Worm (Caenorhabditis elegans): ENCODE data around the gene F45E1.5.

DNA sequence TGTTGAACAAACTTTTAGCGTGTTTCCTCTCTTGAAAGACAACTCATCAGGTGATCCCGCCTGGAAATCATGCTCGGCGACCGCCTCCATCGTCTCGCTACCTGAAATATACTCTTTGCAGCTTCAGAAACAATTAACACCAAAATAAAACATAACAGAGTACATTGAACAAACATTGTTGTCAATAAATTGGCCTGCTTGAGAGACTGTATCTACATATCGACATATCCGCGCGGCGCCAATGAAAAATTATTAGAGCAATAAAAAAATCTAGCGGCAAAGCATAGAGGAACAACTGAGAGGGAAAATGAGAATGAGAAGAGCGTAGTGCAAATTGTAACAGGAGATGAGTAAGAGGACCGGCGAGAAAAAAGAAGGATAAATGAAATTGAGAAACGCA lies 14.9 kb upstream of the F45E1.5 start, which contains the start of gene sem-5:
- TF ChIP-seq flt-1 (GFP tag; IDR thresholded peaks at IDR 0.05) (no peak), ama-1 (optimal IDR thresholded peaks at IDR 0.05) (no peak), ceh-13 (GFP tag; optimal IDR thresholded peaks at IDR 0.05) (no peak), sea-1 (GFP tag; conservative IDR thresholded peaks at IDR 0.05) (no peak), ceh-36 (tag; optimal IDR thresholded peaks at IDR 0.05) (no peak), hmg-4 (GFP tag; optimal IDR thresholded peaks at IDR 0.05) (no peak)
